Worm (Caenorhabditis elegans): ENCODE results near the gene nlp-1.

- TF ChIP-seq jun-1 (tag; optimal IDR thresholded peaks at IDR 0.05), result no peak
- TF ChIP-seq nhr-76 (tag; optimal IDR thresholded peaks at IDR 0.05), result no peak
- TF ChIP-seq snpc-4 (tag; optimal IDR thresholded peaks at IDR 0.05), result no peak
- no peak for TF ChIP-seq fos-1 (tag; optimal IDR thresholded peaks at IDR 0.05)
- no peak for TF ChIP-seq unc-130 (tag; optimal IDR thresholded peaks at IDR 0.05)
- no peak for TF ChIP-seq lin-39 (tag; optimal IDR thresholded peaks at IDR 0.05)
- no peak for TF ChIP-seq nhr-11 (tag; optimal IDR thresholded peaks at IDR 0.05)
- TF ChIP-seq hpl-2 (GFP tag; optimal IDR thresholded peaks at IDR 0.05), result no peak
- TF ChIP-seq ceh-82 (tag; optimal IDR thresholded peaks at IDR 0.05), result no peak
- no peak for TF ChIP-seq Y116A8C.19 (tag; optimal IDR thresholded peaks at IDR 0.05; ENCODE audit: borderline replicate concordance)
- no peak for TF ChIP-seq swsn-7 (tag; optimal IDR thresholded peaks at IDR 0.05)
- TF ChIP-seq vab-15 (tag; optimal IDR thresholded peaks at IDR 0.05), result no peak
These were observed at the start of gene nlp-1 for ce11 chrX:3727274-3727673.
